Fruit fly (Drosophila melanogaster) whole organism, embryonic: ENCODE results near the gene CG17027.

Source experiments
- Aef1 ChIP-seq: fragments of 200-800 bp; sonication (Bioruptor generic); IDR thresholded peaks from 3 replicates; pipeline ENCODE4 v1.3.6; 2022; ENCODE audit warnings: missing biosample characterization, missing genetic modification characterization
- Atf6 ChIP-seq: fragments of 200-800 bp; sonication (Bioruptor generic); IDR thresholded peaks from 2 replicates; pipeline ENCODE4 v1.3.6; 2022; ENCODE audit warnings: missing biosample characterization, missing genetic modification characterization
- CG11247 ChIP-seq: fragments of 200-800 bp; sonication (Bioruptor generic); IDR thresholded peaks from 2 replicates; pipeline ENCODE4 v1.3.6; 2022; ENCODE audit warnings: missing biosample characterization, missing genetic modification characterization
- CG12299 ChIP-seq: fragments of 200-800 bp; sonication (Bioruptor generic); optimal IDR thresholded peaks from 2 replicates; lab custom pipeline; 2018; ENCODE audit warnings: missing biosample characterization, mild to moderate bottlenecking, missing genetic modification characterization
- CG1233 ChIP-seq: fragments of 200-800 bp; sonication (Bioruptor generic); optimal IDR thresholded peaks from 4 replicates; lab custom pipeline; 2018; ENCODE audit warnings: missing biosample characterization, mild to moderate bottlenecking, missing genetic modification characterization
- CG12659 ChIP-seq: fragments of 200-800 bp; sonication (Bioruptor generic); optimal IDR thresholded peaks from 3 replicates; lab custom pipeline; 2017; ENCODE audit warnings: mild to moderate bottlenecking, missing biosample characterization, missing genetic modification reagents, missing genetic modification characterization
- CG12942 ChIP-seq: fragments of 200-800 bp; sonication (Bioruptor generic); optimal IDR thresholded peaks from 3 replicates; lab custom pipeline; 2016; ENCODE audit warnings: missing biosample characterization, missing genetic modification characterization
- CG13424 ChIP-seq: fragments of 200-800 bp; sonication (Bioruptor generic); optimal IDR thresholded peaks from 2 replicates; lab custom pipeline; 2019; ENCODE audit warnings: missing biosample characterization, mild to moderate bottlenecking, missing genetic modification characterization, moderate library complexity
- CG14014 ChIP-seq: fragments of 200-800 bp; sonication (Bioruptor generic); IDR thresholded peaks from 2 replicates; pipeline ENCODE4 v1.3.6; 2022; ENCODE audit warnings: missing biosample characterization, missing genetic modification characterization
- CG15011 ChIP-seq: fragments of 200-800 bp; sonication (Bioruptor generic); optimal IDR thresholded peaks from 3 replicates; lab custom pipeline; 2018; ENCODE audit warnings: missing biosample characterization, mild to moderate bottlenecking, missing genetic modification characterization
- CG15696 ChIP-seq: fragments of 200-800 bp; sonication (Bioruptor generic); optimal IDR thresholded peaks from 2 replicates; lab custom pipeline; 2019; ENCODE audit warnings: missing biosample characterization, mild to moderate bottlenecking, missing genetic modification characterization, moderate library complexity
- CG1603 ChIP-seq: fragments of 200-800 bp; sonication (Bioruptor generic); optimal IDR thresholded peaks from 2 replicates; lab custom pipeline; 2019; ENCODE audit warnings: missing biosample characterization, mild to moderate bottlenecking, missing genetic modification characterization, moderate library complexity
- CG17612 ChIP-seq: fragments of 200-800 bp; sonication (Bioruptor generic); IDR thresholded peaks from 2 replicates; pipeline ENCODE4 v1.3.6; 2022; ENCODE audit warnings: missing biosample characterization, missing genetic modification characterization
- CG17802 ChIP-seq: fragments of 200-800 bp; sonication (Bioruptor generic); optimal IDR thresholded peaks from 2 replicates; lab custom pipeline; 2018; ENCODE audit warnings: missing biosample characterization, mild to moderate bottlenecking, missing genetic modification characterization, moderate library complexity
- CG18476 ChIP-seq: fragments of 200-800 bp; sonication (Bioruptor generic); optimal IDR thresholded peaks from 2 replicates; lab custom pipeline; 2016; ENCODE audit warnings: missing biosample characterization, mild to moderate bottlenecking, missing genetic modification characterization
- CG2712 ChIP-seq: fragments of 200-800 bp; optimal IDR thresholded peaks from 3 replicates; lab custom pipeline; 2019; ENCODE audit warnings: missing biosample characterization, mild to moderate bottlenecking, missing genetic modification characterization, moderate library complexity
- CG32772 ChIP-seq: fragments of 200-800 bp; sonication (Bioruptor generic); IDR thresholded peaks from 2 replicates; pipeline ENCODE4 v1.3.6; 2022; ENCODE audit warnings: missing biosample characterization, missing genetic modification characterization
- CG33557 ChIP-seq: fragments of 200-800 bp; sonication (Bioruptor generic); optimal IDR thresholded peaks from 2 replicates; lab custom pipeline; 2019; ENCODE audit warnings: missing biosample characterization, mild to moderate bottlenecking, missing genetic modification characterization, moderate library complexity
- CG3726 ChIP-seq: fragments of 200-800 bp; sonication (Bioruptor generic); IDR thresholded peaks from 3 replicates; pipeline ENCODE4, ENCODE4 v1.3.6; 2022; ENCODE audit warnings: missing biosample characterization, missing genetic modification characterization
- CG4404 ChIP-seq: fragments of 200-800 bp; sonication (Bioruptor generic); IDR thresholded peaks from 2 replicates; pipeline ENCODE4 v1.3.6; 2022; ENCODE audit warnings: missing biosample characterization, missing genetic modification characterization
- CG4854 ChIP-seq: fragments of 200-800 bp; sonication (Bioruptor generic); optimal IDR thresholded peaks from 2 replicates; lab custom pipeline; 2016; ENCODE audit warnings: missing biosample characterization, missing genetic modification characterization, inconsistent platforms
- CG6654 ChIP-seq: fragments of 200-800 bp; sonication (Bioruptor generic); optimal IDR thresholded peaks from 2 replicates; lab custom pipeline; 2017; ENCODE audit warnings: missing biosample characterization, mild to moderate bottlenecking, missing genetic modification characterization
- CG9817 ChIP-seq: fragments of 200-800 bp; sonication (Bioruptor generic); optimal IDR thresholded peaks from 2 replicates; lab custom pipeline; 2018; ENCODE audit warnings: missing biosample characterization, mild to moderate bottlenecking, missing genetic modification characterization, moderate library complexity
- CHES-1-like ChIP-seq: fragments of 200-800 bp; sonication (Bioruptor generic); optimal IDR thresholded peaks from 2 replicates; lab custom pipeline; 2016; ENCODE audit warnings: missing biosample characterization, missing genetic modification characterization
- CoRest ChIP-seq: fragments of 200-800 bp; sonication (Bioruptor generic); optimal IDR thresholded peaks from 3 replicates; lab custom pipeline; 2018; ENCODE audit warnings: missing biosample characterization, mild to moderate bottlenecking, missing genetic modification characterization, moderate library complexity
- D19A ChIP-seq: fragments of 200-800 bp; optimal IDR thresholded peaks from 3 replicates; lab custom pipeline; 2019; ENCODE audit warnings: missing biosample characterization, mild to moderate bottlenecking, missing genetic modification characterization, moderate library complexity
- Dp ChIP-seq: fragments of 200-800 bp; sonication (Bioruptor generic); optimal IDR thresholded peaks from 2 replicates; lab custom pipeline; 2018; ENCODE audit warnings: missing biosample characterization, mild to moderate bottlenecking, missing genetic modification characterization, moderate library complexity
- Dref ChIP-seq: fragments of 200-800 bp; sonication (Bioruptor generic); IDR thresholded peaks from 2 replicates; pipeline ENCODE4 v1.3.6; 2022; ENCODE audit warnings: missing biosample characterization, missing genetic modification characterization
- Ets65A ChIP-seq: fragments of 200-800 bp; sonication (Bioruptor generic); peaks from one replicate; lab custom pipeline; 2016; ENCODE audit warnings: missing biosample characterization, missing genetic modification characterization
- Mes4 ChIP-seq: fragments of 200-800 bp; sonication (Bioruptor generic); optimal IDR thresholded peaks from 2 replicates; lab custom pipeline; 2016; ENCODE audit warnings: missing biosample characterization, missing genetic modification characterization
- Neu2 ChIP-seq: fragments of 200-800 bp; sonication (Bioruptor generic); optimal IDR thresholded peaks from 3 replicates; lab custom pipeline; 2016; ENCODE audit warnings: missing biosample characterization, missing genetic modification characterization, borderline replicate concordance
- PHDP ChIP-seq: fragments of 200-800 bp; sonication (Bioruptor generic); optimal IDR thresholded peaks from 3 replicates; lab custom pipeline; 2018; ENCODE audit warnings: missing biosample characterization, mild to moderate bottlenecking, missing genetic modification characterization, moderate library complexity
- Rx ChIP-seq: fragments of 200-800 bp; sonication (Bioruptor generic); IDR thresholded peaks from 2 replicates; pipeline ENCODE4 v1.3.6; 2022; ENCODE audit warnings: missing biosample characterization, missing genetic modification characterization
- Vsx1 ChIP-seq: fragments of 200-800 bp; sonication (Bioruptor generic); optimal IDR thresholded peaks from 2 replicates; lab custom pipeline; 2017; ENCODE audit warnings: missing biosample characterization, mild to moderate bottlenecking, missing genetic modification characterization, missing genetic modification reagents
- ac ChIP-seq: fragments of 200-800 bp; sonication (Bioruptor generic); optimal IDR thresholded peaks from 3 replicates; lab custom pipeline; 2017; ENCODE audit warnings: missing biosample characterization, mild to moderate bottlenecking, missing genetic modification characterization
- bab2 ChIP-seq: fragments of 200-800 bp; sonication (Bioruptor generic); optimal IDR thresholded peaks from 2 replicates; lab custom pipeline; 2016; ENCODE audit warnings: missing biosample characterization, missing genetic modification characterization
- chn ChIP-seq: fragments of 200-800 bp; sonication (Bioruptor generic); optimal IDR thresholded peaks from 2 replicates; lab custom pipeline; 2016; ENCODE audit warnings: missing biosample characterization, missing genetic modification characterization
- dm ChIP-seq: fragments of 200-800 bp; sonication (Bioruptor generic); optimal IDR thresholded peaks from 3 replicates; lab custom pipeline; 2016; ENCODE audit warnings: missing biosample characterization, missing genetic modification characterization
- esg ChIP-seq: fragments of 200-800 bp; sonication (Bioruptor generic); conservative IDR thresholded peaks from 2 replicates; pipeline ENCODE4 v1.3.6; 2022; ENCODE audit warnings: missing biosample characterization, missing genetic modification characterization
- fu2 ChIP-seq: fragments of 200-800 bp; sonication (Bioruptor generic); optimal IDR thresholded peaks from 2 replicates; lab custom pipeline; 2016; ENCODE audit warnings: missing biosample characterization, missing genetic modification characterization
- kay ChIP-seq: fragments of 200-800 bp; sonication (Bioruptor generic); optimal IDR thresholded peaks from 2 replicates; lab custom pipeline; 2016; ENCODE audit warnings: missing biosample characterization, missing genetic modification characterization
- lab ChIP-seq: fragments of 200-800 bp; sonication (Bioruptor generic); optimal IDR thresholded peaks from 3 replicates; lab custom pipeline; 2017; ENCODE audit warnings: missing biosample characterization, missing genetic modification characterization, mild to moderate bottlenecking, moderate library complexity, missing genetic modification reagents
- lola ChIP-seq, 3 experiments: fragments of >200 bp in 2 of 3; fragments of 200-800 bp in 1 of 3; sonication (Bioruptor generic) in 1 of 3; optimal IDR thresholded peaks; 2 replicates each; lab custom pipeline; 2017 to 2019; ENCODE audit warnings: missing biosample characterization in 3 of 3, missing genetic modification characterization in 3 of 3, mild to moderate bottlenecking in 1 of 3, moderate library complexity in 1 of 3
- mirr ChIP-seq: fragments of 200-800 bp; sonication (Bioruptor generic); optimal IDR thresholded peaks from 3 replicates; lab custom pipeline; 2018; ENCODE audit warnings: missing biosample characterization, mild to moderate bottlenecking, missing genetic modification characterization
- nau ChIP-seq: fragments of 200-800 bp; sonication (Bioruptor generic); optimal IDR thresholded peaks from 3 replicates; lab custom pipeline; 2017; ENCODE audit warnings: missing biosample characterization, mild to moderate bottlenecking, missing genetic modification characterization, missing genetic modification reagents
- salm ChIP-seq: fragments of 200-800 bp; sonication (Bioruptor generic); optimal IDR thresholded peaks from 2 replicates; lab custom pipeline; 2018; ENCODE audit warnings: missing biosample characterization, mild to moderate bottlenecking, missing genetic modification characterization
- sd ChIP-seq: fragments of 200-800 bp; sonication (Bioruptor generic); optimal IDR thresholded peaks from 3 replicates; lab custom pipeline; 2018; ENCODE audit warnings: missing biosample characterization, mild to moderate bottlenecking, missing genetic modification characterization, moderate library complexity
- ssp ChIP-seq: fragments of 200-800 bp; sonication (Bioruptor generic); IDR thresholded peaks from 2 replicates; pipeline ENCODE4 v1.3.6; 2022; ENCODE audit warnings: missing biosample characterization, missing genetic modification characterization
- tin ChIP-seq: fragments of 200-800 bp; sonication (Bioruptor generic); optimal IDR thresholded peaks from 3 replicates; lab custom pipeline; 2016; ENCODE audit warnings: missing biosample characterization, missing genetic modification characterization
- usp ChIP-seq: fragments of >200 bp; optimal IDR thresholded peaks from 2 replicates; lab custom pipeline; 2017; ENCODE audit warnings: missing biosample characterization, missing genetic modification characterization
- zen ChIP-seq: fragments of 200-800 bp; sonication (Bioruptor generic); optimal IDR thresholded peaks from 3 replicates; lab custom pipeline; 2018; ENCODE audit warnings: missing biosample characterization, mild to moderate bottlenecking, missing genetic modification characterization, moderate library complexity

CG17027 gene

DNA sequence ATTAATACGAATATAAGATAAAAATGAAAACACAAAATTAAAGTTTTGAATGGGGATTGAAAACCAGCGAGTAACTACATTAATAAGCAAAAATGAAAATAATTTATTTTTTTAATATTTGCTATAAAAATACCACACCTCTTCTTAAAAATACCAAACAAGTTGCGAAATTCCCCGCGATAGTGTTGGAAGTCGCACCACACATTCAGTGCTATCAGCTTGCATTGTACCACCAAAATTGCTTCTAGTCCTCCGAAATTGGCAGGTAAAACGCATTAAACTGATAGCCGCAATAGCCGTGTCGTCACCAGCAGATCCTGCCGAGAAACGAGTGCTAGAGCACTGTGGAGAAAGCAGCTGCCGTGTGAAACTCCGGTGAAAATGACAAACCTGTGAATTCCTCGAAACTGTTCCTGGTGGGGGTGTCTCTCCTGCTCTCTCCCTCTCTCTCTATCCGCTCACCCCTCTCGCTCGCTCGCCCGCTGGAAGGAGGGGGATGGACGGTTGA lies 8.2 kb downstream of the CG17027 start, which contains the start of gene Hip14 (continued):
- TF ChIP-seq PHDP (tag; lab: Kevin White, UChicago) (no peak), CG2712 (tag; lab: Kevin White, UChicago) (peak; percentile 22), CG6654 (GFP tag; lab: Kevin White, UChicago) (no peak), tin (GFP tag; lab: Kevin White, UChicago) (no peak), CG33557 (GFP tag; lab: Kevin White, UChicago) (no peak), salm (no peak), Atf6 (GFP tag; lab: Robert Waterston, UW) (no peak), D19A (tag; lab: Kevin White, UChicago) (no peak), lola (GFP tag; optimal IDR thresholded peaks at IDR 0.05; lab: Kevin White, UChicago) (peak in 1 of 3 experiments; percentile 25), CG4404 (GFP tag; lab: Robert Waterston, UW) (no peak), CG1603 (no peak), CHES-1-like (GFP tag; lab: Kevin White, UChicago) (no peak), dm (GFP tag; lab: Kevin White, UChicago) (no peak), Ets65A (GFP tag; lab: Kevin White, UChicago) (no peak), Dp (GFP tag; lab: Kevin White, UChicago) (peak; percentile 39), zen (tag; lab: Kevin White, UChicago) (no peak), Vsx1 (GFP tag; lab: Kevin White, UChicago) (no peak), CG9817 (tag; lab: Kevin White, UChicago) (no peak), esg (no peak), CG17802 (tag; lab: Kevin White, UChicago) (no peak), lab (GFP tag; lab: Kevin White, UChicago) (no peak), CG3726 (GFP tag; lab: Robert Waterston, UW) (no peak), Rx (no peak), CG13424 (peak; percentile 28), Dref (GFP tag; lab: Robert Waterston, UW) (no peak), CG12659 (peak; percentile 70), CG12299 (tag; lab: Kevin White, UChicago) (no peak), CG17612 (GFP tag; lab: Robert Waterston, UW) (no peak), CG4854 (GFP tag; lab: Kevin White, UChicago) (no peak), Aef1 (no peak), ssp (no peak), mirr (no peak), kay (GFP tag; lab: Kevin White, UChicago) (no peak), chn (peak; percentile 15), CG1233 (GFP tag; lab: Kevin White, UChicago) (no peak), CG32772 (GFP tag; lab: Robert Waterston, UW) (no peak), CG14014 (no peak), CG15696 (tag; lab: Kevin White, UChicago) (no peak), CG18476 (GFP tag; lab: Kevin White, UChicago) (no peak), Neu2 (no peak), sd (tag; lab: Kevin White, UChicago) (peak; percentile 86), CoRest (no peak), CG12942 (GFP tag; lab: Kevin White, UChicago) (no peak), Mes4 (GFP tag; lab: Kevin White, UChicago) (no peak), CG11247 (GFP tag; lab: Robert Waterston, UW) (no peak), bab2 (no peak), CG15011 (GFP tag; lab: Kevin White, UChicago) (no peak), fu2 (GFP tag; lab: Kevin White, UChicago) (no peak), usp (no peak), ac (GFP tag; lab: Kevin White, UChicago) (no peak), nau (GFP tag; lab: Kevin White, UChicago) (no peak)
